Worm (Caenorhabditis elegans): ENCODE measurements around the gene glb-11.

- TF ChIP-seq klf-2 (GFP tag; conservative IDR thresholded peaks at IDR 0.05), result no peak
- TF ChIP-seq ztf-23 (GFP tag; IDR thresholded peaks at IDR 0.05), result no peak
- no peak for TF ChIP-seq cog-1 (tag; optimal IDR thresholded peaks at IDR 0.05)
- no peak for TF ChIP-seq ref-1 (GFP tag; conservative IDR thresholded peaks at IDR 0.05)
- no peak for TF ChIP-seq ztf-29 (GFP tag; IDR thresholded peaks at IDR 0.05)
- TF ChIP-seq tab-1 (GFP tag; IDR thresholded peaks at IDR 0.05), result no peak
- no peak for TF ChIP-seq T22C8.4 (GFP tag; IDR thresholded peaks at IDR 0.05)
- TF ChIP-seq med-1 (GFP tag; optimal IDR thresholded peaks at IDR 0.05; ENCODE audit: insufficient read depth), result no peak
- TF ChIP-seq flt-1 (GFP tag; IDR thresholded peaks at IDR 0.05), result no peak
Measured at ce11 chrIII:4015382-4015986, 23.5 kb upstream of the glb-11 start.
